Fruit fly (Drosophila melanogaster) S2 (cell line): ENCODE results near the gene Gem2.

Experiments used
- CG8478 ChIP-seq: fragments of >200 bp; optimal IDR thresholded peaks from 2 replicates; lab custom pipeline; 2018
- CTCF ChIP-seq, 2 experiments: fragments of >200 bp; optimal IDR thresholded peaks; 2 replicates each; lab custom pipeline; 2018

Gene Gem2

dm6 chr3L:19100188-19100587, at the start of gene Gem2:
Gene Gem2 (minus strand): TSS chr3L:19100363.
- TF ChIP-seq CG8478 (lab: Kevin White, UChicago) = no peak
- no peak for TF ChIP-seq CTCF (optimal IDR thresholded peaks at IDR 0.05; lab: Kevin White, UChicago)

dm6 chr3L:19147169-19147568, 47.0 kb upstream of the Gem2 start:
- TF ChIP-seq CTCF (optimal IDR thresholded peaks at IDR 0.05; lab: Kevin White, UChicago) (no peak), CG8478 (lab: Kevin White, UChicago) (no peak)

dm6 chr3L:19143940-19144571, 43.9 kb upstream of the Gem2 start:
- TF ChIP-seq CTCF (optimal IDR thresholded peaks at IDR 0.05; lab: Kevin White, UChicago) = no peak
- no peak for TF ChIP-seq CG8478 (lab: Kevin White, UChicago)

- TF ChIP-seq CTCF (optimal IDR thresholded peaks at IDR 0.05; lab: Kevin White, UChicago) (no peak), CG8478 (lab: Kevin White, UChicago) (no peak)
Measured at dm6 chr3L:19142587-19142986, 42.4 kb upstream of the Gem2 start.

- TF ChIP-seq CG8478 (lab: Kevin White, UChicago) (no peak), CTCF (optimal IDR thresholded peaks at IDR 0.05; lab: Kevin White, UChicago) (peak; percentile 83 to 84)
Measured at dm6 chr3L:19140084-19141011, 40.2 kb upstream of the Gem2 start.

dm6 chr3L:19138925-19139503, 38.9 kb upstream of the Gem2 start, which contains the start of gene CG14082:
Gene CG14082 (minus strand): TSS chr3L:19138975.
- TF ChIP-seq CTCF (optimal IDR thresholded peaks at IDR 0.05; lab: Kevin White, UChicago) (no peak), CG8478 (lab: Kevin White, UChicago) (no peak)

- TF ChIP-seq CG8478 (lab: Kevin White, UChicago) (no peak), CTCF (optimal IDR thresholded peaks at IDR 0.05; lab: Kevin White, UChicago) (peak; percentile 77 to 82)
Measured at dm6 chr3L:19132586-19132985, 32.4 kb upstream of the Gem2 start.

dm6 chr3L:19129565-19129964, 29.4 kb upstream of the Gem2 start, which contains the start of gene Spn75F:
Gene Spn75F (minus strand): TSS chr3L:19129665.
- TF ChIP-seq CG8478 (lab: Kevin White, UChicago) (no peak), CTCF (optimal IDR thresholded peaks at IDR 0.05; lab: Kevin White, UChicago) (no peak)

- no peak for TF ChIP-seq CTCF (optimal IDR thresholded peaks at IDR 0.05; lab: Kevin White, UChicago)
- no peak for TF ChIP-seq CG8478 (lab: Kevin White, UChicago)
Measured at dm6 chr3L:19097665-19098082, 2.5 kb downstream of the Gem2 start, which contains the start of the genes Naxd and CG14079. Gene Naxd (minus strand): TSS chr3L:19097709. Gene CG14079 (plus strand): TSS chr3L:19097999.

- TF ChIP-seq CTCF (optimal IDR thresholded peaks at IDR 0.05; lab: Kevin White, UChicago) (no peak), CG8478 (lab: Kevin White, UChicago) (no peak)
Measured at dm6 chr3L:19097102-19097501, 3.1 kb downstream of the Gem2 start.

- TF ChIP-seq CTCF (optimal IDR thresholded peaks at IDR 0.05; lab: Kevin White, UChicago) = no peak
- TF ChIP-seq CG8478 (lab: Kevin White, UChicago) = no peak
Measured at dm6 chr3L:19096032-19096431, 4.1 kb downstream of the Gem2 start, which contains the start of gene CNPYb. Gene CNPYb (minus strand): TSS chr3L:19096217.

dm6 chr3L:19092125-19093058, 7.8 kb downstream of the Gem2 start, which contains the start of gene MESR6:
Gene MESR6 (plus strand): TSS chr3L:19092670.
- TF ChIP-seq CG8478 (lab: Kevin White, UChicago) (no peak), CTCF (optimal IDR thresholded peaks at IDR 0.05; lab: Kevin White, UChicago) (peak in 1 of 2 experiments; percentile 21)

dm6 chr3L:19091423-19092124, 8.6 kb downstream of the Gem2 start:
- no peak for TF ChIP-seq CG8478 (lab: Kevin White, UChicago)
- no peak for TF ChIP-seq CTCF (optimal IDR thresholded peaks at IDR 0.05; lab: Kevin White, UChicago)
